Fruit fly (Drosophila melanogaster) whole organism, prepupa: ENCODE measurements around the gene CG10841.

Experiments
- CG10631 ChIP-seq: fragments of 200-800 bp; sonication (Bioruptor generic); optimal IDR thresholded peaks from 2 replicates; lab custom pipeline; 2016; ENCODE audit warnings: missing biosample characterization, missing genetic modification characterization
- CG15336 ChIP-seq: fragments of 200-800 bp; sonication (Bioruptor generic); IDR thresholded peaks from 2 replicates; pipeline ENCODE4 v1.3.6; 2022; ENCODE audit warnings: missing biosample characterization, missing genetic modification characterization
- CG16779 ChIP-seq: fragments of 200-800 bp; sonication (Bioruptor generic); optimal IDR thresholded peaks from 3 replicates; lab custom pipeline; 2017; ENCODE audit warnings: missing biosample characterization, mild to moderate bottlenecking, missing genetic modification characterization
- Eip75B ChIP-seq: fragments of 200-800 bp; sonication (Bioruptor generic); optimal IDR thresholded peaks from 3 replicates; lab custom pipeline; 2016; ENCODE audit warnings: missing biosample characterization, missing genetic modification characterization
- Lpt ChIP-seq: fragments of 200-800 bp; sonication (Bioruptor generic); optimal IDR thresholded peaks from 3 replicates; lab custom pipeline; 2016; ENCODE audit warnings: missing biosample characterization, missing genetic modification characterization
- spab ChIP-seq: fragments of 200-800 bp; sonication (Bioruptor generic); optimal IDR thresholded peaks from 2 replicates; lab custom pipeline; 2017; ENCODE audit warnings: missing biosample characterization, mild to moderate bottlenecking, missing genetic modification characterization, missing genetic modification reagents
- ss ChIP-seq, 2 experiments: fragments of 200-800 bp; sonication (Bioruptor generic); optimal IDR thresholded peaks; 2 replicates in 1 of 2; 3 replicates in 1 of 2; lab custom pipeline; 2017 to 2018; ENCODE audit warnings: mild to moderate bottlenecking in 2 of 2, missing biosample characterization in 2 of 2, missing genetic modification characterization in 2 of 2, moderate library complexity in 1 of 2

- TF ChIP-seq spab (GFP tag; lab: Kevin White, UChicago): no peak
- no peak for TF ChIP-seq ss (GFP tag; optimal IDR thresholded peaks at IDR 0.05; lab: Kevin White, UChicago)
- no peak for TF ChIP-seq CG10631 (GFP tag; lab: Kevin White, UChicago)
- TF ChIP-seq CG16779 (tag; lab: Kevin White, UChicago): no peak
- TF ChIP-seq Eip75B (GFP tag; lab: Kevin White, UChicago): no peak
- TF ChIP-seq CG15336: no peak
- TF ChIP-seq Lpt (GFP tag; lab: Kevin White, UChicago): no peak
Measured at dm6 chr3R:13672898-13673297, 41.2 kb downstream of the CG10841 start.
